Worm (Caenorhabditis elegans) whole organism, L1 larva: Measurements from ENCODE around the gene F11A5.17.

ENCODE experiments used
- C16A3.4 ChIP-seq: fragments of 150-350 bp; optimal IDR thresholded peaks from 2 replicates; lab custom pipeline; 2014; ENCODE audit warnings: missing biosample characterization, missing genetic modification characterization
- C34B4.2 ChIP-seq: sonication (generic microtip); optimal IDR thresholded peaks from 2 replicates; lab custom pipeline; 2017; ENCODE audit warnings: mild to moderate bottlenecking, missing genetic modification characterization, missing compliant biosample characterization
- alr-1 ChIP-seq: fragments of 200-800 bp; sonication (Bioruptor generic); optimal IDR thresholded peaks from 2 replicates; lab custom pipeline; 2018; ENCODE audit warnings: borderline replicate concordance, mild to moderate bottlenecking, missing genetic modification characterization, missing compliant biosample characterization
- ceh-63 ChIP-seq: fragments of 200-800 bp; sonication (Bioruptor generic); optimal IDR thresholded peaks from 2 replicates; lab custom pipeline; 2018; ENCODE audit warnings: mild to moderate bottlenecking, missing genetic modification characterization, missing compliant biosample characterization
- ceh-8 ChIP-seq: fragments of 200-800 bp; sonication (Bioruptor generic); optimal IDR thresholded peaks from 2 replicates; lab custom pipeline; 2018; ENCODE audit warnings: mild to moderate bottlenecking, missing genetic modification characterization, moderate library complexity, missing compliant biosample characterization
- ceh-90 ChIP-seq: sonication (generic microtip); optimal IDR thresholded peaks from 2 replicates; lab custom pipeline; 2016; ENCODE audit warnings: missing genetic modification characterization, missing compliant biosample characterization
- ces-1 ChIP-seq: fragments of 150-350 bp; optimal IDR thresholded peaks from 2 replicates; lab custom pipeline; 2014; ENCODE audit warnings: missing biosample characterization, missing genetic modification reagents, missing genetic modification characterization
- egl-13 ChIP-seq: sonication (generic microtip); optimal IDR thresholded peaks from 2 replicates; lab custom pipeline; 2016; ENCODE audit warnings: missing genotype, missing genetic modification reagents, missing genetic modification characterization, missing compliant biosample characterization
- egl-27 ChIP-seq, 2 experiments: fragments of 150-350 bp in 1 of 2; sonication (generic microtip); optimal IDR thresholded peaks; 3 replicates each; lab custom pipeline; 2017 to 2018; ENCODE audit warnings: missing biosample characterization in 2 of 2, missing genetic modification characterization in 2 of 2, missing genetic modification reagents in 2 of 2
- elt-2 ChIP-seq: sonication (generic microtip); optimal IDR thresholded peaks from 2 replicates; lab custom pipeline; 2016; ENCODE audit warnings: missing genetic modification characterization, mild to moderate bottlenecking, inconsistent platforms, missing compliant biosample characterization, missing genetic modification reagents
- fkh-4 ChIP-seq: sonication (generic microtip); optimal IDR thresholded peaks from 2 replicates; lab custom pipeline; 2016; ENCODE audit warnings: missing compliant biosample characterization, missing genetic modification characterization, borderline replicate concordance
- hlh-17 ChIP-seq: fragments of 200-800 bp; sonication (Bioruptor generic); optimal IDR thresholded peaks from 2 replicates; lab custom pipeline; 2018; ENCODE audit warnings: missing genetic modification characterization, mild to moderate bottlenecking, missing compliant biosample characterization, moderate library complexity, borderline replicate concordance
- irx-1 ChIP-seq: sonication (generic microtip); optimal IDR thresholded peaks from 2 replicates; lab custom pipeline; 2016; ENCODE audit warnings: missing genetic modification characterization, missing compliant biosample characterization
- jun-1 ChIP-seq: fragments of 150-350 bp; optimal IDR thresholded peaks from 2 replicates; lab custom pipeline; 2014; ENCODE audit warnings: missing biosample characterization, missing genetic modification reagents, missing genetic modification characterization
- mab-9 ChIP-seq: fragments of 200-800 bp; sonication (Bioruptor generic); IDR thresholded peaks from 2 replicates; pipeline ENCODE4 v1.3.6; 2022; ENCODE audit warnings: missing genetic modification reagents, missing genetic modification characterization, missing compliant biosample characterization
- nhr-237 ChIP-seq: fragments of 150-350 bp; optimal IDR thresholded peaks from 2 replicates; lab custom pipeline; 2014; ENCODE audit warnings: missing biosample characterization, missing genetic modification characterization
- nhr-47 ChIP-seq: sonication (generic microtip); optimal IDR thresholded peaks from 2 replicates; lab custom pipeline; 2016; ENCODE audit warnings: mild to moderate bottlenecking, missing genetic modification characterization, moderate library complexity, missing compliant biosample characterization
- nhr-71 ChIP-seq: sonication (generic microtip); optimal IDR thresholded peaks from 2 replicates; lab custom pipeline; 2016; ENCODE audit warnings: mild to moderate bottlenecking, missing genetic modification characterization, moderate library complexity, missing compliant biosample characterization
- nhr-84 ChIP-seq: sonication (generic microtip); optimal IDR thresholded peaks from 2 replicates; lab custom pipeline; 2017; ENCODE audit warnings: missing biosample characterization, missing genetic modification characterization
- nhr-85 ChIP-seq: sonication (generic microtip); peaks from one replicate; lab custom pipeline; 2016; ENCODE audit warnings: missing genetic modification characterization, inconsistent platforms, missing compliant biosample characterization
- nhr-90 ChIP-seq: sonication (generic microtip); optimal IDR thresholded peaks from 2 replicates; lab custom pipeline; 2016; ENCODE audit warnings: mild to moderate bottlenecking, missing genetic modification characterization, missing compliant biosample characterization; ENCODE audit not compliant: poor library complexity
- pag-3 ChIP-seq: sonication (generic microtip); optimal IDR thresholded peaks from 2 replicates; lab custom pipeline; 2017; ENCODE audit warnings: missing genetic modification characterization, mild to moderate bottlenecking, missing compliant biosample characterization, antibody characterized with exemption, borderline replicate concordance; ENCODE audit not compliant: insufficient read depth
- pqm-1 ChIP-seq: sonication (generic microtip); optimal IDR thresholded peaks from 3 replicates; lab custom pipeline; 2017; ENCODE audit warnings: missing biosample characterization, missing genetic modification characterization
- rnt-1 ChIP-seq: sonication (generic microtip); optimal IDR thresholded peaks from 2 replicates; lab custom pipeline; 2016; ENCODE audit warnings: mild to moderate bottlenecking, missing genetic modification characterization, moderate library complexity, missing compliant biosample characterization
- skn-1 ChIP-seq: fragments of 150-350 bp; optimal IDR thresholded peaks from 2 replicates; lab custom pipeline; 2014; ENCODE audit warnings: missing biosample characterization, missing genetic modification characterization
- snpc-4 ChIP-seq: fragments of 150-350 bp; optimal IDR thresholded peaks from 2 replicates; lab custom pipeline; 2014; ENCODE audit warnings: missing biosample characterization, missing genetic modification characterization
- swsn-7 ChIP-seq: sonication (generic microtip); optimal IDR thresholded peaks from 2 replicates; lab custom pipeline; 2016; ENCODE audit warnings: missing genetic modification characterization, missing compliant biosample characterization
- tbx-2 ChIP-seq: sonication (generic microtip); optimal IDR thresholded peaks from 2 replicates; lab custom pipeline; 2016; ENCODE audit warnings: missing genetic modification characterization, missing compliant biosample characterization
- unc-62 ChIP-seq: fragments of 150-350 bp; optimal IDR thresholded peaks from 2 replicates; lab custom pipeline; 2014; ENCODE audit warnings: missing biosample characterization, missing genetic modification reagents, missing genetic modification characterization
- unc-86 ChIP-seq: sonication (generic microtip); optimal IDR thresholded peaks from 2 replicates; lab custom pipeline; 2016; ENCODE audit warnings: missing genetic modification characterization, missing compliant biosample characterization
- vab-15 ChIP-seq: sonication (generic microtip); optimal IDR thresholded peaks from 2 replicates; lab custom pipeline; 2017; ENCODE audit warnings: missing genotype, mild to moderate bottlenecking, missing genetic modification characterization, missing compliant biosample characterization

Gene F11A5.17

ce11 chrV:16174109-16174508 lies 27.7 kb upstream of the F11A5.17 start:
- TF ChIP-seq elt-2 (tag; lab: Kevin White, UChicago) (peak; percentile 57), mab-9 (GFP tag; lab: Robert Waterston, UW) (no peak), nhr-85 (tag; lab: Kevin White, UChicago) (peak; percentile 14), snpc-4 (tag; lab: Kevin White, UChicago) (no peak), C34B4.2 (tag; lab: Kevin White, UChicago) (no peak), ces-1 (GFP tag; lab: Kevin White, UChicago) (no peak), pqm-1 (tag; lab: Kevin White, UChicago) (peak; percentile 16), tbx-2 (tag; lab: Kevin White, UChicago) (no peak), hlh-17 (no peak)

- TF ChIP-seq elt-2 (tag; lab: Kevin White, UChicago) (peak; percentile 79), unc-62 (GFP tag; lab: Kevin White, UChicago) (no peak), pqm-1 (tag; lab: Kevin White, UChicago) (peak; percentile 74), nhr-90 (tag; lab: Kevin White, UChicago) (no peak)
These were observed 26.6 kb upstream of the F11A5.17 start for ce11 chrV:16175227-16175626.

ce11 chrV:16175757-16176156 lies 26.1 kb upstream of the F11A5.17 start, which contains the start of gene cyp-33D1:
cyp-33D1 (minus strand) TSS chrV:16175857.
- TF ChIP-seq ceh-8 (GFP tag; lab: Kevin White, UChicago), result no peak

- TF ChIP-seq ceh-63 (GFP tag; lab: Kevin White, UChicago), result no peak
- no peak for TF ChIP-seq hlh-17
- TF ChIP-seq nhr-85 (tag; lab: Kevin White, UChicago), result no peak
- no peak for TF ChIP-seq C16A3.4 (tag; lab: Kevin White, UChicago)
- TF ChIP-seq skn-1 (tag; lab: Kevin White, UChicago), result no peak
- no peak for TF ChIP-seq nhr-237 (tag; lab: Kevin White, UChicago)
These were observed 21.5 kb upstream of the F11A5.17 start, which contains the start of gene str-106 for ce11 chrV:16180350-16180749. str-106 (plus strand) TSS chrV:16180650.

ce11 chrV:16182110-16182509 lies 19.7 kb upstream of the F11A5.17 start, which contains the start of gene srz-13:
srz-13 (plus strand) TSS chrV:16182410.
- no peak for TF ChIP-seq nhr-47 (tag; lab: Kevin White, UChicago)
- TF ChIP-seq pag-3 (tag; lab: Kevin White, UChicago), result no peak
- no peak for TF ChIP-seq fkh-4 (tag; lab: Kevin White, UChicago)
- TF ChIP-seq, all 84 proteins: peak for 0

ce11 chrV:16182918-16183317 lies 18.9 kb upstream of the F11A5.17 start, which contains the start of gene srh-277:
srh-277 (plus strand) TSS chrV:16183218.
- TF ChIP-seq rnt-1 (tag; lab: Kevin White, UChicago) (no peak), alr-1 (tag; lab: Kevin White, UChicago) (no peak)

ce11 chrV:16183357-16183756 lies 18.5 kb upstream of the F11A5.17 start, which contains the start of gene srz-14:
srz-14 (plus strand) TSS chrV:16183657.
- TF ChIP-seq unc-86, result no peak
- TF ChIP-seq hlh-17, result no peak
- TF ChIP-seq vab-15 (tag; lab: Kevin White, UChicago), result no peak
- TF ChIP-seq ces-1 (GFP tag; lab: Kevin White, UChicago), result no peak
- no peak for TF ChIP-seq snpc-4 (tag; lab: Kevin White, UChicago)
- no peak for TF ChIP-seq nhr-84 (tag; lab: Kevin White, UChicago)
- TF ChIP-seq swsn-7, result no peak
- no peak for TF ChIP-seq egl-27 (tag; optimal IDR thresholded peaks at IDR 0.05; lab: Kevin White, UChicago)
- no peak for TF ChIP-seq mab-9 (GFP tag; lab: Robert Waterston, UW)
- no peak for TF ChIP-seq egl-13 (tag; lab: Kevin White, UChicago)
- no peak for TF ChIP-seq ceh-90
- TF ChIP-seq pag-3 (tag; lab: Kevin White, UChicago), result no peak
- TF ChIP-seq irx-1, result no peak
- no peak for TF ChIP-seq rnt-1 (tag; lab: Kevin White, UChicago)
- TF ChIP-seq nhr-71, result no peak
- no peak for TF ChIP-seq jun-1 (tag; lab: Kevin White, UChicago)
- TF ChIP-seq skn-1 (tag; lab: Kevin White, UChicago), result no peak
- TF ChIP-seq ceh-63 (GFP tag; lab: Kevin White, UChicago), result no peak
